Fruit fly (Drosophila melanogaster) whole organism, embryonic: ENCODE measurements around the gene CG31960.

ENCODE experiments used
- Aef1 ChIP-seq: fragments of 200-800 bp; sonication (Bioruptor generic); IDR thresholded peaks from 3 replicates; pipeline ENCODE4 v1.3.6; 2022; ENCODE audit warnings: missing biosample characterization, missing genetic modification characterization
- CG12659 ChIP-seq: fragments of 200-800 bp; sonication (Bioruptor generic); optimal IDR thresholded peaks from 3 replicates; lab custom pipeline; 2017; ENCODE audit warnings: mild to moderate bottlenecking, missing biosample characterization, missing genetic modification reagents, missing genetic modification characterization
- CG13287 ChIP-seq: fragments of 200-800 bp; sonication (Bioruptor generic); IDR thresholded peaks from 2 replicates; pipeline ENCODE4 v1.3.6; 2022; ENCODE audit warnings: missing biosample characterization, missing genetic modification characterization; ENCODE audit not compliant: partially characterized antibody
- CG13894 ChIP-seq: fragments of 200-800 bp; sonication (Bioruptor generic); optimal IDR thresholded peaks from 3 replicates; lab custom pipeline; 2018; ENCODE audit warnings: missing biosample characterization, mild to moderate bottlenecking, missing genetic modification characterization, moderate library complexity
- CG1647 ChIP-seq: fragments of 200-800 bp; sonication (Bioruptor generic); optimal IDR thresholded peaks from 3 replicates; lab custom pipeline; 2016; ENCODE audit warnings: missing biosample characterization, missing genetic modification characterization
- CG16779 ChIP-seq: fragments of 200-800 bp; sonication (Bioruptor generic); IDR thresholded peaks from 2 replicates; pipeline ENCODE4 v1.3.6; 2022; ENCODE audit warnings: missing biosample characterization, missing genetic modification characterization
- CG16815 ChIP-seq: fragments of 200-800 bp; sonication (Bioruptor generic); optimal IDR thresholded peaks from 3 replicates; lab custom pipeline; 2017; ENCODE audit warnings: missing biosample characterization, mild to moderate bottlenecking, missing genetic modification characterization
- CG18476 ChIP-seq: fragments of 200-800 bp; sonication (Bioruptor generic); optimal IDR thresholded peaks from 2 replicates; lab custom pipeline; 2016; ENCODE audit warnings: missing biosample characterization, mild to moderate bottlenecking, missing genetic modification characterization
- CG2116 ChIP-seq: fragments of 200-800 bp; sonication (Bioruptor generic); optimal IDR thresholded peaks from 3 replicates; lab custom pipeline; 2018; ENCODE audit warnings: missing biosample characterization, mild to moderate bottlenecking, missing genetic modification characterization
- CG2875 ChIP-seq: fragments of 200-800 bp; sonication (Bioruptor generic); optimal IDR thresholded peaks from 2 replicates; lab custom pipeline; 2017; ENCODE audit warnings: missing biosample characterization, mild to moderate bottlenecking, missing genetic modification characterization, missing genetic modification reagents
- CG2889 ChIP-seq: fragments of 200-800 bp; sonication (Bioruptor generic); IDR thresholded peaks from 3 replicates; pipeline ENCODE4 v1.3.6; 2022; ENCODE audit warnings: missing biosample characterization, missing genetic modification characterization
- CG3281 ChIP-seq: fragments of 200-800 bp; sonication (Bioruptor generic); optimal IDR thresholded peaks from 3 replicates; lab custom pipeline; 2017; ENCODE audit warnings: missing biosample characterization, mild to moderate bottlenecking, missing genetic modification characterization
- CG33557 ChIP-seq: fragments of 200-800 bp; sonication (Bioruptor generic); optimal IDR thresholded peaks from 2 replicates; lab custom pipeline; 2019; ENCODE audit warnings: missing biosample characterization, mild to moderate bottlenecking, missing genetic modification characterization, moderate library complexity
- CG3407 ChIP-seq: fragments of 200-800 bp; sonication (Bioruptor generic); optimal IDR thresholded peaks from 2 replicates; lab custom pipeline; 2018; ENCODE audit warnings: missing biosample characterization, mild to moderate bottlenecking, missing genetic modification characterization
- CG3838 ChIP-seq: fragments of 200-800 bp; sonication (Bioruptor generic); optimal IDR thresholded peaks from 3 replicates; lab custom pipeline; 2016; ENCODE audit warnings: missing biosample characterization, missing genetic modification characterization
- CG3847 ChIP-seq: fragments of 200-800 bp; sonication (Bioruptor generic); IDR thresholded peaks from 2 replicates; pipeline ENCODE4 v1.3.6; 2022; ENCODE audit warnings: missing biosample characterization, missing genetic modification characterization
- CG6254 ChIP-seq: fragments of 200-800 bp; sonication (Bioruptor generic); optimal IDR thresholded peaks from 3 replicates; lab custom pipeline; 2017; ENCODE audit warnings: mild to moderate bottlenecking, missing biosample characterization, missing genetic modification reagents, missing genetic modification characterization
- CG7786 ChIP-seq: fragments of 200-800 bp; sonication (Bioruptor generic); optimal IDR thresholded peaks from 2 replicates; lab custom pipeline; 2016; ENCODE audit warnings: missing biosample characterization, missing genetic modification characterization
- CG9609 ChIP-seq: fragments of 200-800 bp; sonication (Bioruptor generic); optimal IDR thresholded peaks from 3 replicates; lab custom pipeline; 2016; ENCODE audit warnings: missing biosample characterization, missing genetic modification characterization
- CHES-1-like ChIP-seq: fragments of 200-800 bp; sonication (Bioruptor generic); optimal IDR thresholded peaks from 2 replicates; lab custom pipeline; 2016; ENCODE audit warnings: missing biosample characterization, missing genetic modification characterization
- CoRest ChIP-seq: fragments of 200-800 bp; sonication (Bioruptor generic); optimal IDR thresholded peaks from 3 replicates; lab custom pipeline; 2018; ENCODE audit warnings: missing biosample characterization, mild to moderate bottlenecking, missing genetic modification characterization, moderate library complexity
- CrebB ChIP-seq: fragments of 200-800 bp; sonication (Bioruptor generic); optimal IDR thresholded peaks from 3 replicates; lab custom pipeline; 2018; ENCODE audit warnings: missing biosample characterization, mild to moderate bottlenecking, missing genetic modification characterization
- Dll ChIP-seq: fragments of 200-800 bp; sonication (Bioruptor generic); IDR thresholded peaks from 4 replicates; pipeline ENCODE4 v1.3.6; 2022; ENCODE audit warnings: missing biosample characterization, missing genetic modification characterization; ENCODE audit not compliant: partially characterized antibody
- E2f1 ChIP-seq: fragments of 200-800 bp; sonication (Bioruptor generic); IDR thresholded peaks from 2 replicates; pipeline ENCODE4 v1.3.6; 2022; ENCODE audit warnings: missing biosample characterization, missing genetic modification characterization
- Gug ChIP-seq: fragments of 200-800 bp; sonication (Bioruptor generic); IDR thresholded peaks from 4 replicates; pipeline ENCODE4 v1.3.6; 2022; ENCODE audit warnings: missing biosample characterization, missing genetic modification characterization
- HLH3B ChIP-seq: fragments of 200-800 bp; sonication (Bioruptor generic); IDR thresholded peaks from 2 replicates; pipeline ENCODE4 v1.3.6; 2022; ENCODE audit warnings: missing biosample characterization, missing genetic modification characterization
- Mrtf ChIP-seq: fragments of 200-800 bp; sonication (Bioruptor generic); IDR thresholded peaks from 3 replicates; pipeline ENCODE4 v1.3.6; 2022; ENCODE audit warnings: missing biosample characterization, missing genetic modification characterization
- Oli ChIP-seq: fragments of 200-800 bp; sonication (Bioruptor generic); optimal IDR thresholded peaks from 2 replicates; lab custom pipeline; 2018; ENCODE audit warnings: missing biosample characterization, mild to moderate bottlenecking, missing genetic modification characterization, moderate library complexity
- Six4 ChIP-seq: fragments of 200-800 bp; sonication (Bioruptor generic); optimal IDR thresholded peaks from 2 replicates; lab custom pipeline; 2016; ENCODE audit warnings: missing biosample characterization, missing genetic modification characterization
- abd-A ChIP-seq: fragments of 200-800 bp; sonication (Bioruptor generic); optimal IDR thresholded peaks from 3 replicates; lab custom pipeline; 2019; ENCODE audit warnings: missing biosample characterization, mild to moderate bottlenecking, missing genetic modification characterization, moderate library complexity
- bsh ChIP-seq, 2 experiments: fragments of 200-800 bp; sonication (Bioruptor generic); optimal IDR thresholded peaks; 2 replicates each; lab custom pipeline; 2017 to 2018; ENCODE audit warnings: mild to moderate bottlenecking in 2 of 2, missing biosample characterization in 2 of 2, missing genetic modification characterization in 2 of 2, moderate library complexity in 1 of 2
- chn ChIP-seq: fragments of 200-800 bp; sonication (Bioruptor generic); optimal IDR thresholded peaks from 2 replicates; lab custom pipeline; 2016; ENCODE audit warnings: missing biosample characterization, missing genetic modification characterization
- ci ChIP-seq: fragments of 200-800 bp; sonication (Bioruptor generic); IDR thresholded peaks from 3 replicates; pipeline ENCODE4 v1.3.6; 2022; ENCODE audit warnings: missing biosample characterization, missing genetic modification characterization
- danr ChIP-seq: fragments of 200-800 bp; sonication (Bioruptor generic); IDR thresholded peaks from 2 replicates; pipeline ENCODE4 v1.3.6; 2022; ENCODE audit warnings: missing biosample characterization, missing genetic modification characterization
- dati ChIP-seq: fragments of 200-800 bp; sonication (Bioruptor generic); IDR thresholded peaks from 2 replicates; pipeline ENCODE4 v1.3.6; 2022; ENCODE audit warnings: missing biosample characterization, missing genetic modification characterization
- fru ChIP-seq: fragments of >200 bp; optimal IDR thresholded peaks from 2 replicates; lab custom pipeline; 2017
- grn ChIP-seq: fragments of 200-800 bp; sonication (Bioruptor generic); optimal IDR thresholded peaks from 3 replicates; lab custom pipeline; 2017; ENCODE audit warnings: missing biosample characterization, missing genetic modification characterization
- ham ChIP-seq: fragments of 200-800 bp; sonication (Bioruptor generic); IDR thresholded peaks from 2 replicates; pipeline ENCODE4 v1.3.6; 2022; ENCODE audit warnings: missing biosample characterization, missing genetic modification characterization
- ranshi ChIP-seq: fragments of 200-800 bp; sonication (Bioruptor generic); IDR thresholded peaks from 2 replicates; pipeline ENCODE4 v1.3.6; 2022; ENCODE audit warnings: missing biosample characterization, missing genetic modification characterization
- sc ChIP-seq, 3 experiments: fragments of >200 bp in 2 of 3; fragments of 200-800 bp in 1 of 3; sonication (Bioruptor generic) in 1 of 3; optimal IDR thresholded peaks; 2 replicates in 2 of 3; 3 replicates in 1 of 3; lab custom pipeline; 2017; ENCODE audit warnings: mild to moderate bottlenecking in 1 of 3, missing biosample characterization in 1 of 3, missing genetic modification characterization in 1 of 3, missing genetic modification reagents in 1 of 3
- shn ChIP-seq: fragments of 200-800 bp; sonication (Bioruptor generic); optimal IDR thresholded peaks from 3 replicates; lab custom pipeline; 2016; ENCODE audit warnings: missing biosample characterization, missing genetic modification characterization
- stc ChIP-seq: fragments of 200-800 bp; sonication (Bioruptor generic); IDR thresholded peaks from 2 replicates; pipeline ENCODE4 v1.3.6; 2022; ENCODE audit warnings: missing biosample characterization, missing genetic modification characterization
- tap ChIP-seq: fragments of 200-800 bp; optimal IDR thresholded peaks from 3 replicates; lab custom pipeline; 2019; ENCODE audit warnings: missing biosample characterization, mild to moderate bottlenecking, missing genetic modification characterization, moderate library complexity
- trem ChIP-seq: fragments of 200-800 bp; optimal IDR thresholded peaks from 3 replicates; lab custom pipeline; 2019; ENCODE audit warnings: missing biosample characterization, mild to moderate bottlenecking, missing genetic modification characterization, moderate library complexity
- ttk ChIP-seq: fragments of 200-800 bp; sonication (Bioruptor generic); IDR thresholded peaks from 2 replicates; pipeline ENCODE4 v2.1.2; 2022; ENCODE audit warnings: missing biosample characterization, missing genetic modification characterization
- twi ChIP-seq: fragments of 200-800 bp; optimal IDR thresholded peaks from 2 replicates; lab custom pipeline; 2019; ENCODE audit warnings: missing biosample characterization, mild to moderate bottlenecking, missing genetic modification characterization, moderate library complexity
- wor ChIP-seq: fragments of 200-800 bp; sonication (Bioruptor generic); IDR thresholded peaks from 2 replicates; pipeline ENCODE4 v1.3.6; 2022; ENCODE audit warnings: missing biosample characterization, missing genetic modification characterization
- yki ChIP-seq: fragments of >200 bp; optimal IDR thresholded peaks from 3 replicates; lab custom pipeline; 2018
- zen ChIP-seq: fragments of 200-800 bp; sonication (Bioruptor generic); optimal IDR thresholded peaks from 3 replicates; lab custom pipeline; 2018; ENCODE audit warnings: missing biosample characterization, mild to moderate bottlenecking, missing genetic modification characterization, moderate library complexity

The CG31960 gene

DNA sequence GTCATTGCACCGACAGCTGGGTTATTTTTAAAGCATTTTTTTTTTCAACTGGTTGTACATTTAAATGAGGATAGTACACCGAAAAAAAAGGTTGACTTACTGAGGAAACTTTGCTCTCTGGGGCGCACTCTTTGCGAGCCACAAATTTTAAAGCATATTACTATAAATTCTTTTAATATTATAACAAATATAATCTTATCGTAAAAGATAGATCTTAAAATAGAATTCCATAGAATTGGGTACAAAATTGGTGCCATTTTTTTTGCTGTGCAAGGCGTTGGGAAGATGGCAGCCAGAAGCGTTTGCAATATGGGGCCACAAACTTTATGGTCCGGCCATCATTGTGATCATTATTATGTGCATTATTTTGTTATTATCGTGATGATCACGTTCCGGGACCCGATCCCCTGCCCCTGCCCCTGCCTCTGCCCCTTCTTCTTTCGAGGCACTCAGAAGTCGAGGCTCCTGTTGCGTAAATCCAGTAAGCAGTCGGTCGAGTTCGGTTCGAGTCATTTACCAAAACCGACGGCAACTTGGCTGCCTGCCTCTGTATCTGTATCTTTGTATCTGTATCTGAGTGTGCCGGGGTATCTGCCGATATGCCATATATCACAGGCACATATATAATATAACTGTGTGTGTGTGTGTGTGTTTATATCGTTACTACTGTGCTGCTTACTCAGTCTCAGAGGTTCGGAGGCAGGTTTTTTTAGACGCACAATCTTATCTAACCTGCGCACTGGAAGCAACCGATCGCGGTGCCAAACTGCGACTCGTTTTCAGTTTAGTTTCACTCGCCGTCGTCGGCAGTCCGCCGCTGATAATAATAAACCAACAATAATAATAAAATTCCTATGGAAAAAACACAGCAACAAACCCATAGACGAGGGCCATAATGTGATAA, 6.3 kb upstream of the CG31960 start (continued):
- peak; percentile 28 for TF ChIP-seq CG6254
- no peak for TF ChIP-seq CG12659 (GFP tag; lab: Kevin White, UChicago)
- TF ChIP-seq Six4 (GFP tag; lab: Kevin White, UChicago), result no peak
- TF ChIP-seq HLH3B (GFP tag; lab: Robert Waterston, UW), result 0 out of 2 replicates have a peak, but pooled peaks have one; percentile 24
- peak; percentile 17 for TF ChIP-seq shn (GFP tag; lab: Kevin White, UChicago)
- TF ChIP-seq CrebB, result peak; percentile 32
- peak; percentile 4 for TF ChIP-seq Oli (tag; lab: Kevin White, UChicago)
- no peak for TF ChIP-seq CG3407 (GFP tag; lab: Kevin White, UChicago)
- no peak for TF ChIP-seq CG1647 (GFP tag; lab: Kevin White, UChicago)
- TF ChIP-seq CG18476 (GFP tag; lab: Kevin White, UChicago), result no peak
- peak; percentile 10 for TF ChIP-seq CG2875 (GFP tag; lab: Kevin White, UChicago)
- no peak for TF ChIP-seq Gug (GFP tag; lab: Robert Waterston, UW)
- no peak for TF ChIP-seq CG7786 (GFP tag; lab: Kevin White, UChicago)
- TF ChIP-seq CG2889 (GFP tag; lab: Robert Waterston, UW), result no peak
- no peak for TF ChIP-seq CG16815 (GFP tag; lab: Kevin White, UChicago)
- TF ChIP-seq zen (tag; lab: Kevin White, UChicago), result peak; percentile 16
- TF ChIP-seq ham (GFP tag; lab: Robert Waterston, UW), result no peak
- TF ChIP-seq E2f1 (GFP tag; lab: Robert Waterston, UW), result no peak
- TF ChIP-seq stc (GFP tag; lab: Robert Waterston, UW), result no peak
- no peak for TF ChIP-seq chn (GFP tag; lab: Kevin White, UChicago)
- TF ChIP-seq abd-A (tag; lab: Kevin White, UChicago), result peak; percentile 78
- no peak for TF ChIP-seq twi
- no peak for TF ChIP-seq trem (tag; lab: Kevin White, UChicago)
- no peak for TF ChIP-seq CG9609 (GFP tag; lab: Kevin White, UChicago)
- TF ChIP-seq CG16779, result no peak
- no peak for TF ChIP-seq yki (lab: Kevin White, UChicago)
- TF ChIP-seq sc (optimal IDR thresholded peaks at IDR 0.05; lab: Kevin White, UChicago), result no peak
- TF ChIP-seq sc (GFP tag; optimal IDR thresholded peaks at IDR 0.05; lab: Kevin White, UChicago), result no peak
- no peak for TF ChIP-seq CHES-1-like
- no peak for TF ChIP-seq CG3847 (GFP tag; lab: Robert Waterston, UW)
- TF ChIP-seq CG13894, result peak; percentile 93
- no peak for TF ChIP-seq ranshi (GFP tag; lab: Robert Waterston, UW)
- no peak for TF ChIP-seq CG33557
- TF ChIP-seq Mrtf, result 0 out of 3 replicates have a peak, but pooled peaks have one; percentile 26
- TF ChIP-seq bsh (GFP tag; optimal IDR thresholded peaks at IDR 0.05; lab: Kevin White, UChicago), result peak; percentile 42 to 75
- no peak for TF ChIP-seq wor (GFP tag; lab: Robert Waterston, UW)
- TF ChIP-seq CG13287 (GFP tag; lab: Robert Waterston, UW), result peak; percentile 40; the same call in 1 of the 2 replicates
- no peak for TF ChIP-seq CG3838 (GFP tag; lab: Kevin White, UChicago)
- TF ChIP-seq ci, result 0 out of 3 replicates have a peak, but pooled peaks have one; percentile 21
- 0 out of 3 replicates have a peak, but pooled peaks have one; percentile 18 for TF ChIP-seq Aef1
- no peak for TF ChIP-seq Dll (GFP tag; lab: Robert Waterston, UW)
- TF ChIP-seq dati, result no peak
- TF ChIP-seq CoRest (tag; lab: Kevin White, UChicago), result peak; percentile 42
- TF ChIP-seq fru (lab: Kevin White, UChicago), result no peak
- TF ChIP-seq grn (GFP tag; lab: Kevin White, UChicago), result peak; percentile 95
- no peak for TF ChIP-seq CG3281 (GFP tag; lab: Kevin White, UChicago)
- no peak for TF ChIP-seq ttk (GFP tag; lab: Robert Waterston, UW)
- TF ChIP-seq danr (GFP tag; lab: Robert Waterston, UW), result no peak
- TF ChIP-seq CG2116, result no peak
- TF ChIP-seq tap (tag; lab: Kevin White, UChicago), result no peak
